Worm (Caenorhabditis elegans) whole organism, L4/young adult: ENCODE results near the gene cst-1.

Source experiments
- dao-5 ChIP-seq: sonication (generic microtip); optimal IDR thresholded peaks from 2 replicates; lab custom pipeline; 2016; ENCODE audit warnings: missing genotype, missing genetic modification characterization, moderate library complexity, missing compliant biosample characterization
- him-1 ChIP-seq: sonication (generic microtip); optimal IDR thresholded peaks from 2 replicates; lab custom pipeline; 2016; ENCODE audit warnings: missing genotype, missing genetic modification reagents, missing genetic modification characterization, missing compliant biosample characterization

DNA sequence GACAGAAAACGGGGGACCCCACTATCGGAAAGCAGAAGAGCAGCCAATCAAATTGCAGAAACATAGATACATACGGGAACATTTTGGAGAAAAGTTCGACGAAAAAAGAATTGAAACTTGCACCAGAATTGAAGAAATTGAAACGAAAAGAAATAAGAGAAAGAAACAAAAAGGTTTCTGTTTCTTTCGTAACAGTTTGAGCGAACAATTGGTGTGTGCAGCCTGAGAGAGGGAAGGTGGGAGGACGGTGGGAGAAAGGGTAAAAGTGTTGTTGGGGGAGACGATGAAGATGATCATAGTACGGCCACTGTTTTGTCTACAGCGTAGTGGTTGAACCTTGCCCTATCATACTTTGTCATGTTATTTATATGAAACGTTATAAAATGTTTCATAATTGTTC is 44.5 kb upstream of the cst-1 start:
- TF ChIP-seq him-1 (tag; lab: Kevin White, UChicago) (no peak), dao-5 (tag; lab: Kevin White, UChicago) (no peak)
